Worm (Caenorhabditis elegans): ENCODE results near the gene wago-4.

- TF ChIP-seq nhr-11 (tag; optimal IDR thresholded peaks at IDR 0.05) = no peak
- TF ChIP-seq ztf-4 (tag; optimal IDR thresholded peaks at IDR 0.05) = no peak
- no peak for TF ChIP-seq unc-62 (GFP tag; optimal IDR thresholded peaks at IDR 0.05)
- no peak for TF ChIP-seq blmp-1 (tag; optimal IDR thresholded peaks at IDR 0.05; ENCODE audit: insufficient read depth)
- TF ChIP-seq R02D3.7 (tag; optimal IDR thresholded peaks at IDR 0.05) = peak; percentile 71
- TF ChIP-seq snpc-4 (tag; optimal IDR thresholded peaks at IDR 0.05) = no peak
- TF ChIP-seq lin-13 (GFP tag; optimal IDR thresholded peaks at IDR 0.05) = no peak
Observed at ce11 chrII:12918960-12919553, at the start of gene wago-4, which contains the start of gene F58G1.2.
